Worm (Caenorhabditis elegans): ENCODE results near the gene ceh-10.

Gene ceh-10

ce11 chrIII:5769726-5770235 lies 29.1 kb upstream of the ceh-10 start, which contains the start of gene cutl-23:
Gene cutl-23, plus strand, starts transcription at chrIII:5770185.
- TF ChIP-seq elt-1 (tag; optimal IDR thresholded peaks at IDR 0.05; ENCODE audit: borderline replicate concordance, insufficient read depth): no peak
- TF ChIP-seq nhr-237 (tag; optimal IDR thresholded peaks at IDR 0.05): no peak
- no peak for TF ChIP-seq nhr-12 (tag; optimal IDR thresholded peaks at IDR 0.05)
- TF ChIP-seq mls-2 (tag; optimal IDR thresholded peaks at IDR 0.05): no peak
- no peak for TF ChIP-seq mab-5 (tag; optimal IDR thresholded peaks at IDR 0.05)
- no peak for TF ChIP-seq lin-32 (GFP tag; optimal IDR thresholded peaks at IDR 0.05)
- no peak for TF ChIP-seq flh-1 (GFP tag; optimal IDR thresholded peaks at IDR 0.05)
- TF ChIP-seq snpc-4 (tag; optimal IDR thresholded peaks at IDR 0.05): no peak
- TF ChIP-seq unc-62 (GFP tag; optimal IDR thresholded peaks at IDR 0.05): no peak
- no peak for TF ChIP-seq nhr-76 (tag; optimal IDR thresholded peaks at IDR 0.05)
- no peak for TF ChIP-seq sem-2 (GFP tag; optimal IDR thresholded peaks at IDR 0.05)
- TF ChIP-seq cnd-1 (tag; optimal IDR thresholded peaks at IDR 0.05): peak; percentile 61
- TF ChIP-seq mep-1 (tag; optimal IDR thresholded peaks at IDR 0.05): no peak
- TF ChIP-seq sptf-1 (tag; optimal IDR thresholded peaks at IDR 0.05): no peak
- no peak for TF ChIP-seq pha-4 (tag; optimal IDR thresholded peaks at IDR 0.05)
- no peak for TF ChIP-seq ceh-39 (tag; optimal IDR thresholded peaks at IDR 0.05)
- peak; percentile 43 for TF ChIP-seq bed-3 (GFP tag; optimal IDR thresholded peaks at IDR 0.05)
- no peak for TF ChIP-seq ces-1 (GFP tag; optimal IDR thresholded peaks at IDR 0.05)
- peak; percentile 55 for TF ChIP-seq ham-2 (GFP tag; optimal IDR thresholded peaks at IDR 0.05)
- TF ChIP-seq M03D4.4 (tag; optimal IDR thresholded peaks at IDR 0.05): no peak
- TF ChIP-seq ztf-11 (tag; optimal IDR thresholded peaks at IDR 0.05): no peak
- TF ChIP-seq nhr-2 (tag; optimal IDR thresholded peaks at IDR 0.05): no peak
- no peak for TF ChIP-seq hlh-1 (tag; optimal IDR thresholded peaks at IDR 0.05)
- TF ChIP-seq zip-8 (tag; optimal IDR thresholded peaks at IDR 0.05): no peak
- no peak for TF ChIP-seq unc-39 (tag; optimal IDR thresholded peaks at IDR 0.05)
- peak; percentile 72 for TF ChIP-seq drap-1 (GFP tag; optimal IDR thresholded peaks at IDR 0.05)
- TF ChIP-seq tbx-8 (GFP tag; optimal IDR thresholded peaks at IDR 0.05): no peak
- TF ChIP-seq lin-13 (tag; optimal IDR thresholded peaks at IDR 0.05): no peak
- peak; percentile 71 for TF ChIP-seq unc-120 (tag; optimal IDR thresholded peaks at IDR 0.05; ENCODE audit: poor library complexity, severe bottlenecking)
- TF ChIP-seq elt-3 (tag; optimal IDR thresholded peaks at IDR 0.05): no peak
- no peak for TF ChIP-seq blmp-1 (tag; optimal IDR thresholded peaks at IDR 0.05)
- TF ChIP-seq ceh-43 (GFP tag; optimal IDR thresholded peaks at IDR 0.05): no peak
- TF ChIP-seq nhr-28 (tag; optimal IDR thresholded peaks at IDR 0.05): no peak
- no peak for TF ChIP-seq lsy-2 (tag; optimal IDR thresholded peaks at IDR 0.05)
- peak; percentile 56 for TF ChIP-seq ceh-83 (GFP tag; optimal IDR thresholded peaks at IDR 0.05)

ce11 chrIII:5782080-5782479 lies 16.8 kb upstream of the ceh-10 start:
- TF ChIP-seq elt-1 (tag; optimal IDR thresholded peaks at IDR 0.05; ENCODE audit: borderline replicate concordance, insufficient read depth) (no peak), tbx-8 (GFP tag; optimal IDR thresholded peaks at IDR 0.05) (no peak), lin-32 (GFP tag; optimal IDR thresholded peaks at IDR 0.05) (no peak), pha-4 (tag; optimal IDR thresholded peaks at IDR 0.05) (no peak), nhr-12 (tag; optimal IDR thresholded peaks at IDR 0.05) (no peak)

- TF ChIP-seq mep-1 (tag; optimal IDR thresholded peaks at IDR 0.05) (peak; percentile 17), hlh-1 (tag; optimal IDR thresholded peaks at IDR 0.05) (no peak), nhr-237 (tag; optimal IDR thresholded peaks at IDR 0.05) (peak; percentile 32), lin-32 (GFP tag; optimal IDR thresholded peaks at IDR 0.05) (no peak), lsy-2 (tag; optimal IDR thresholded peaks at IDR 0.05) (peak; percentile 38), ceh-83 (GFP tag; optimal IDR thresholded peaks at IDR 0.05) (no peak), zip-8 (tag; optimal IDR thresholded peaks at IDR 0.05) (no peak), sem-2 (GFP tag; optimal IDR thresholded peaks at IDR 0.05) (no peak), unc-62 (GFP tag; optimal IDR thresholded peaks at IDR 0.05) (no peak), nhr-2 (tag; optimal IDR thresholded peaks at IDR 0.05) (no peak), nhr-76 (tag; optimal IDR thresholded peaks at IDR 0.05) (no peak), snpc-4 (tag; optimal IDR thresholded peaks at IDR 0.05) (no peak), cnd-1 (tag; optimal IDR thresholded peaks at IDR 0.05) (no peak), mls-2 (tag; optimal IDR thresholded peaks at IDR 0.05) (no peak), ztf-11 (tag; optimal IDR thresholded peaks at IDR 0.05) (no peak), pha-4 (tag; optimal IDR thresholded peaks at IDR 0.05) (peak; percentile 47), ceh-43 (GFP tag; optimal IDR thresholded peaks at IDR 0.05) (no peak), nhr-28 (tag; optimal IDR thresholded peaks at IDR 0.05) (no peak), lin-13 (tag; optimal IDR thresholded peaks at IDR 0.05) (peak; percentile 53), drap-1 (GFP tag; optimal IDR thresholded peaks at IDR 0.05) (no peak), elt-1 (tag; optimal IDR thresholded peaks at IDR 0.05; ENCODE audit: borderline replicate concordance, insufficient read depth) (no peak), ces-1 (GFP tag; optimal IDR thresholded peaks at IDR 0.05) (peak; percentile 54), unc-120 (tag; optimal IDR thresholded peaks at IDR 0.05; ENCODE audit: poor library complexity, severe bottlenecking) (peak; percentile 99), mab-5 (tag; optimal IDR thresholded peaks at IDR 0.05) (no peak), flh-1 (GFP tag; optimal IDR thresholded peaks at IDR 0.05) (no peak), sptf-1 (tag; optimal IDR thresholded peaks at IDR 0.05) (no peak), bed-3 (GFP tag; optimal IDR thresholded peaks at IDR 0.05) (no peak), blmp-1 (tag; optimal IDR thresholded peaks at IDR 0.05) (no peak)
Observed at ce11 chrIII:5785273-5785929, 13.4 kb upstream of the ceh-10 start, which contains the start of gene Y37B11A.3. Gene Y37B11A.3, minus strand, starts transcription at chrIII:5785323.

Data from whole organism, mixed stage, embryonic.